Fruit fly (Drosophila melanogaster) whole organism: Measurements from ENCODE around the gene CG10738.

Source experiments
- CG8478 ChIP-seq: fragments of >200 bp; optimal IDR thresholded peaks from 2 replicates; lab custom pipeline; 2018; ENCODE audit warnings: inconsistent platforms
- Dll ChIP-seq: fragments of >200 bp; optimal IDR thresholded peaks from 2 replicates; lab custom pipeline; 2017
- EcR ChIP-seq, 2 experiments: fragments of >200 bp; optimal IDR thresholded peaks; 2 replicates each; lab custom pipeline; 2017; ENCODE audit warnings: missing biosample characterization in 2 of 2, missing genetic modification characterization in 2 of 2, missing genetic modification reagents in 2 of 2
- pan ChIP-seq: fragments of >200 bp; optimal IDR thresholded peaks from 2 replicates; lab custom pipeline; 2017
- psq ChIP-seq: fragments of >200 bp; optimal IDR thresholded peaks from 2 replicates; lab custom pipeline; 2017
- usp ChIP-seq: fragments of >200 bp; optimal IDR thresholded peaks from 2 replicates; lab custom pipeline; 2017; ENCODE audit warnings: missing biosample characterization, missing genetic modification characterization, mixed read lengths

DNA sequence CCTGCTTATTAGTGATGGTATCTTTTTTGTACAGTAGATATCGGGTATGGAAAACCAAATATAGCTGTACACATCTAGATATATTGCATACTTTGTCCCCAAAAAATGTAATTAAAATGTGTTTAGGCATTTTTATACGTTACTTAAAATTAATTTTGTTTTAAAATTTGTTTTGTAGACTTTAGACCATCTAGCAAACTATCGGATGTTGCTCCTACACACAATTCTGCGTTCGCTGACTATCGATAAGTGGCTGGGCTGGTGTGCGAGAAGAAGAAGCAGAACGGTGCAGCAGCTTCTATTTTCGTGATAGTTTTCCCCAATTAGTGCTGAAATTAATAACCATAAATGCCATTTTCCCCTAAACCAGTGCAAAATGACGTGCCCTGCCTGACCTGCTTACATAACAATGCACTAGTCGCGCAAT lies 62.6 kb downstream of the CG10738 start, which contains the start of the genes Vps36 and Liprin-beta:
- TF ChIP-seq pan (lab: Kevin White, UChicago) (no peak), Dll (lab: Kevin White, UChicago) (no peak), psq (lab: Kevin White, UChicago) (no peak), CG8478 (lab: Kevin White, UChicago) (no peak), usp (GFP tag; lab: Kevin White, UChicago) (no peak), EcR (GFP tag; optimal IDR thresholded peaks at IDR 0.05; lab: Kevin White, UChicago) (no peak)
